Worm (Caenorhabditis elegans) whole organism, young adult: ENCODE measurements around the gene T28A8.5.

Source experiments
- B0261.1 ChIP-seq: sonication (generic microtip); optimal IDR thresholded peaks from 2 replicates; lab custom pipeline; 2016; ENCODE audit warnings: mild to moderate bottlenecking, missing genetic modification characterization, moderate library complexity, missing compliant biosample characterization
- C06A6.2 ChIP-seq: fragments of 200-800 bp; sonication (Bioruptor generic); conservative IDR thresholded peaks from 2 replicates; pipeline ENCODE4 v1.3.6; 2022; ENCODE audit warnings: missing genetic modification characterization, missing compliant biosample characterization
- D2030.7 ChIP-seq: fragments of 200-800 bp; sonication (Bioruptor generic); IDR thresholded peaks from 2 replicates; pipeline ENCODE4 v1.3.6; 2022; ENCODE audit warnings: missing genetic modification reagents, missing genetic modification characterization, missing compliant biosample characterization
- F10E7.11 ChIP-seq: sonication (generic microtip); optimal IDR thresholded peaks from 2 replicates; lab custom pipeline; 2017; ENCODE audit warnings: mild to moderate bottlenecking, missing genetic modification characterization, moderate library complexity, missing compliant biosample characterization
- F22D6.2 ChIP-seq: sonication (generic microtip); optimal IDR thresholded peaks from 2 replicates; lab custom pipeline; 2016; ENCODE audit warnings: mild to moderate bottlenecking, missing genetic modification characterization, missing compliant biosample characterization
- F23B12.7 ChIP-seq: sonication (generic microtip); optimal IDR thresholded peaks from 2 replicates; lab custom pipeline; 2017; ENCODE audit warnings: missing genetic modification characterization, mild to moderate bottlenecking, missing compliant biosample characterization, antibody characterized with exemption, moderate library complexity; ENCODE audit not compliant: insufficient read depth
- F52B5.7 ChIP-seq: sonication (generic microtip); optimal IDR thresholded peaks from 2 replicates; lab custom pipeline; 2016; ENCODE audit warnings: mild to moderate bottlenecking, missing genetic modification characterization, missing compliant biosample characterization
- F57A8.1 ChIP-seq: fragments of 200-800 bp; sonication (Bioruptor generic); optimal IDR thresholded peaks from 2 replicates; lab custom pipeline; 2018; ENCODE audit warnings: mild to moderate bottlenecking, missing genetic modification characterization, moderate library complexity, missing compliant biosample characterization
- F57C9.4 ChIP-seq: sonication (generic microtip); optimal IDR thresholded peaks from 2 replicates; lab custom pipeline; 2017; ENCODE audit warnings: mild to moderate bottlenecking, missing genetic modification characterization, missing compliant biosample characterization
- K11D2.4 ChIP-seq: fragments of 200-800 bp; sonication (Bioruptor generic); IDR thresholded peaks from 2 replicates; pipeline ENCODE4 v1.3.6; 2022; ENCODE audit warnings: missing genetic modification reagents, missing genetic modification characterization, missing compliant biosample characterization
- K12H6.12 ChIP-seq: fragments of 200-800 bp; sonication (Bioruptor generic); optimal IDR thresholded peaks from 2 replicates; lab custom pipeline; 2018; ENCODE audit warnings: mild to moderate bottlenecking, missing genetic modification characterization, missing compliant biosample characterization
- T07F8.4 ChIP-seq: sonication (generic microtip); optimal IDR thresholded peaks from 2 replicates; lab custom pipeline; 2016; ENCODE audit warnings: mild to moderate bottlenecking, missing genetic modification characterization, moderate library complexity, missing compliant biosample characterization
- Y53G8AR.9 ChIP-seq: fragments of 200-800 bp; sonication (Bioruptor generic); conservative IDR thresholded peaks from 2 replicates; pipeline ENCODE4 v1.3.6; 2022; ENCODE audit warnings: missing genetic modification reagents, missing genetic modification characterization, missing compliant biosample characterization
- Y56A3A.18 ChIP-seq: fragments of 200-800 bp; sonication (Bioruptor generic); IDR thresholded peaks from 2 replicates; pipeline ENCODE4 v1.3.6; 2022; ENCODE audit warnings: missing genetic modification reagents, missing genetic modification characterization, missing compliant biosample characterization
- Y79H2A.3 ChIP-seq: fragments of 200-800 bp; sonication (Bioruptor generic); conservative IDR thresholded peaks from 2 replicates; pipeline ENCODE4 v1.3.6; 2022; ENCODE audit warnings: missing genetic modification reagents, missing genetic modification characterization, missing compliant biosample characterization
- ZK185.1 ChIP-seq: sonication (generic microtip); optimal IDR thresholded peaks from 2 replicates; lab custom pipeline; 2016; ENCODE audit warnings: mild to moderate bottlenecking, missing genetic modification characterization, missing compliant biosample characterization; ENCODE audit not compliant: poor library complexity, severe bottlenecking
- aptf-3 ChIP-seq: fragments of 200-800 bp; sonication (Bioruptor generic); IDR thresholded peaks from 2 replicates; pipeline ENCODE4 v1.3.6; 2022; ENCODE audit warnings: missing genetic modification characterization, missing compliant biosample characterization
- attf-3 ChIP-seq: fragments of 200-800 bp; sonication (Bioruptor generic); conservative IDR thresholded peaks from 2 replicates; pipeline ENCODE4 v1.3.6; 2022; ENCODE audit warnings: missing genetic modification reagents, missing genetic modification characterization, missing compliant biosample characterization
- cebp-1 ChIP-seq, 2 experiments: fragments of 200-800 bp in 1 of 2; sonication (Bioruptor generic) in 1 of 2; sonication (generic microtip) in 1 of 2; IDR thresholded peaks in 1 of 2; optimal IDR thresholded peaks in 1 of 2; 2 replicates each; pipeline versions ENCODE4 v1.3.6 to Lab custom; 2017 to 2022; ENCODE audit warnings: missing compliant biosample characterization in 2 of 2, missing genetic modification characterization in 2 of 2, mild to moderate bottlenecking in 1 of 2, missing genetic modification reagents in 1 of 2, moderate library complexity in 1 of 2
- ceh-27 ChIP-seq: fragments of 200-800 bp; sonication (Bioruptor generic); optimal IDR thresholded peaks from 2 replicates; lab custom pipeline; 2018; ENCODE audit warnings: mild to moderate bottlenecking, missing genetic modification characterization, moderate library complexity, missing compliant biosample characterization
- ceh-91 ChIP-seq: fragments of 200-800 bp; sonication (Bioruptor generic); IDR thresholded peaks from 2 replicates; pipeline ENCODE4 v1.3.6; 2022; ENCODE audit warnings: missing genetic modification reagents, missing genetic modification characterization, missing compliant biosample characterization
- egl-44 ChIP-seq: fragments of 200-800 bp; sonication (Bioruptor generic); IDR thresholded peaks from 2 replicates; pipeline ENCODE4 v1.3.6; 2022; ENCODE audit warnings: missing genetic modification reagents, missing genetic modification characterization, missing compliant biosample characterization
- egrh-3 ChIP-seq: fragments of 200-800 bp; sonication (Bioruptor generic); IDR thresholded peaks from 2 replicates; pipeline ENCODE4 v1.3.6; 2022; ENCODE audit warnings: missing genetic modification reagents, missing genetic modification characterization, missing compliant biosample characterization
- gei-17 ChIP-seq: fragments of 200-800 bp; sonication (Bioruptor generic); optimal IDR thresholded peaks from 2 replicates; lab custom pipeline; 2018; ENCODE audit warnings: mild to moderate bottlenecking, missing genetic modification characterization, missing compliant biosample characterization
- hlh-12 ChIP-seq: sonication (generic microtip); optimal IDR thresholded peaks from 2 replicates; lab custom pipeline; 2016; ENCODE audit warnings: missing genetic modification characterization, missing compliant biosample characterization
- lin-40 ChIP-seq: sonication (generic microtip); optimal IDR thresholded peaks from 2 replicates; lab custom pipeline; 2016; ENCODE audit warnings: missing genetic modification characterization, mild to moderate bottlenecking, missing compliant biosample characterization, missing genotype, missing genetic modification reagents
- lin-54 ChIP-seq: fragments of 200-800 bp; sonication (Bioruptor generic); optimal IDR thresholded peaks from 2 replicates; lab custom pipeline; 2018; ENCODE audit warnings: mild to moderate bottlenecking, missing genetic modification characterization, missing compliant biosample characterization
- madf-10 ChIP-seq: sonication (generic microtip); optimal IDR thresholded peaks from 2 replicates; lab custom pipeline; 2016; ENCODE audit warnings: mild to moderate bottlenecking, missing genetic modification characterization, missing compliant biosample characterization
- madf-3 ChIP-seq: fragments of 200-800 bp; sonication (Bioruptor generic); IDR thresholded peaks from 2 replicates; pipeline ENCODE4 v1.3.6; 2022; ENCODE audit warnings: missing genetic modification reagents, missing genetic modification characterization, missing compliant biosample characterization
- mes-4 ChIP-seq: sonication (generic microtip); optimal IDR thresholded peaks from 2 replicates; lab custom pipeline; 2016; ENCODE audit warnings: missing genotype, missing genetic modification characterization, missing compliant biosample characterization
- mxl-1 ChIP-seq: sonication (generic microtip); optimal IDR thresholded peaks from 2 replicates; lab custom pipeline; 2016; ENCODE audit warnings: missing genetic modification characterization, missing compliant biosample characterization
- nhr-120 ChIP-seq: fragments of 200-800 bp; sonication (Bioruptor generic); IDR thresholded peaks from 2 replicates; pipeline ENCODE4 v1.3.6; 2022; ENCODE audit warnings: missing genetic modification characterization, missing compliant biosample characterization
- nhr-179 ChIP-seq: sonication (generic microtip); optimal IDR thresholded peaks from 2 replicates; lab custom pipeline; 2016; ENCODE audit warnings: mild to moderate bottlenecking, missing genetic modification characterization, missing compliant biosample characterization
- nhr-27 ChIP-seq: fragments of 200-800 bp; sonication (Bioruptor generic); optimal IDR thresholded peaks from 2 replicates; lab custom pipeline; 2018; ENCODE audit warnings: mild to moderate bottlenecking, missing genetic modification characterization, moderate library complexity, missing compliant biosample characterization
- nhr-80 ChIP-seq: sonication (generic microtip); optimal IDR thresholded peaks from 2 replicates; lab custom pipeline; 2016; ENCODE audit warnings: missing genetic modification characterization, missing compliant biosample characterization
- pha-4 ChIP-seq: fragments of 150-350 bp; sonication (generic microtip); optimal IDR thresholded peaks from 2 replicates; lab custom pipeline; 2014; ENCODE audit warnings: missing biosample characterization, missing genetic modification reagents, missing genetic modification characterization
- snpc-1.1 ChIP-seq: sonication (generic microtip); optimal IDR thresholded peaks from 2 replicates; lab custom pipeline; 2017; ENCODE audit warnings: missing genetic modification characterization, mild to moderate bottlenecking, missing compliant biosample characterization, antibody characterized with exemption, moderate library complexity, missing genotype, missing genetic modification reagents; ENCODE audit not compliant: insufficient read depth
- snpc-1.3 ChIP-seq: sonication (generic microtip); optimal IDR thresholded peaks from 2 replicates; lab custom pipeline; 2017; ENCODE audit warnings: missing genetic modification characterization, mild to moderate bottlenecking, missing compliant biosample characterization, antibody characterized with exemption, moderate library complexity, missing genotype, missing genetic modification reagents; ENCODE audit not compliant: insufficient read depth
- snpc-3.4 ChIP-seq: sonication (generic microtip); optimal IDR thresholded peaks from 2 replicates; lab custom pipeline; 2017; ENCODE audit warnings: missing genetic modification characterization, mild to moderate bottlenecking, missing compliant biosample characterization, antibody characterized with exemption, moderate library complexity, missing genotype, missing genetic modification reagents
- unc-62 ChIP-seq: fragments of 150-350 bp; optimal IDR thresholded peaks from 2 replicates; lab custom pipeline; 2014; ENCODE audit warnings: missing biosample characterization, missing genetic modification reagents, missing genetic modification characterization
- xnd-1 ChIP-seq: sonication (generic microtip); optimal IDR thresholded peaks from 2 replicates; lab custom pipeline; 2016; ENCODE audit warnings: missing genotype, missing genetic modification reagents, missing genetic modification characterization, missing compliant biosample characterization
- zfh-2 ChIP-seq: fragments of 200-800 bp; sonication (Bioruptor generic); conservative IDR thresholded peaks from 2 replicates; pipeline ENCODE4 v1.3.6; 2022; ENCODE audit warnings: missing genetic modification reagents, missing genetic modification characterization, missing compliant biosample characterization
- zim-3 ChIP-seq: sonication (generic microtip); optimal IDR thresholded peaks from 2 replicates; lab custom pipeline; 2017; ENCODE audit warnings: mild to moderate bottlenecking, missing genetic modification characterization, moderate library complexity, missing compliant biosample characterization
- ztf-18 ChIP-seq: sonication (generic microtip); optimal IDR thresholded peaks from 2 replicates; lab custom pipeline; 2016; ENCODE audit warnings: missing genotype, mild to moderate bottlenecking, missing genetic modification characterization, missing compliant biosample characterization
- ztf-26 ChIP-seq: sonication (generic microtip); optimal IDR thresholded peaks from 2 replicates; lab custom pipeline; 2017; ENCODE audit warnings: missing genetic modification characterization, missing compliant biosample characterization
- ztf-28 ChIP-seq: fragments of 200-800 bp; sonication (Bioruptor generic); IDR thresholded peaks from 2 replicates; pipeline ENCODE4 v1.3.6; 2022; ENCODE audit warnings: missing genetic modification reagents, missing genetic modification characterization, missing compliant biosample characterization

Gene T28A8.5

DNA sequence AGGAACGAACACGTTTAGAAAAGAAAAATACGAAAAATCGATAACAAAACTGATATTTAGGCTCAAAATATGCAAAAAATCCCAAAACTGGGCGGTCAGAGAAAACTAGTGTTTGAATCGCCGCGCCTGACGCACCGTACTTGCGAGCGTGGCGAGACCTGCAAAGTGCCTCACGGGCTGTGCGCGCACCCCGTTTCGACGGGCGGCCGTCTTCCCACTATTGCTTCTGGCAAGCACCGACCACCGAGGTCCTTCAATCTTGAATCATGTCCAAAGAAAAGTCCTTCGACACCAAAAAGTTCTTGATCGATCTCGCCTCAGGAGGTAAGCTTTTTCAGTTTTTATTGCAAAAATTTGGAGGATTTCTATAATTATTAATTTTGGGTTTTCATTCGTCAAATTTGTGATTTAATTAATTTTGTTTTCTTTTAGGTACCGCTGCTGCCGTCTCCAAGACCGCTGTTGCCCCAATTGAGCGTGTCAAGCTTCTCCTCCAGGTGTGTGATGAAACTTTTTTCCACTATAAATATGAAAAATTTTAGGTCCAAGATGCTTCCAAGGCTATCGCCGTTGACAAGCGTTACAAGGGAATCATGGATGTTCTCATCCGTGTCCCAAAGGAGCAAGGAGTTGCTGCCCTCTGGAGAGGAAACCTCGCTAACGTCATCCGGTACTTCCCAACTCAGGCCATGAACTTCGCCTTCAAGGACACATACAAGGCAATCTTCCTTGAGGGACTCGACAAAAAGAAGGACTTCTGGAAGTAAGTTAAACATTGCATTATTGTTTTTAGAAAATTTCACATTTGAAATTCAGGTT, 38.3 kb upstream of the T28A8.5 start, which contains the start of gene ant-1.1 (continued):
- TF ChIP-seq F57C9.4 (tag; lab: Kevin White, UChicago) (no peak), zfh-2 (GFP tag; lab: Robert Waterston, UW) (peak; percentile 96), gei-17 (peak; percentile 45), C06A6.2 (peak; percentile 81), K11D2.4 (GFP tag; lab: Robert Waterston, UW) (peak; percentile 83), lin-54 (GFP tag; lab: Kevin White, UChicago) (peak; percentile 99), ztf-26 (tag; lab: Kevin White, UChicago) (peak; percentile 85), unc-62 (GFP tag; lab: Kevin White, UChicago) (no peak), snpc-3.4 (peak; percentile 77), attf-3 (GFP tag; lab: Robert Waterston, UW) (peak; percentile 53; the same call in 1 of the 2 replicates), hlh-12 (no peak), egl-44 (no peak), ceh-27 (GFP tag; lab: Kevin White, UChicago) (peak; percentile 89), K12H6.12 (tag; lab: Kevin White, UChicago) (peak; percentile 85), ztf-28 (GFP tag; lab: Robert Waterston, UW) (peak; percentile 73; the same call in 1 of the 2 replicates), snpc-1.1 (tag; lab: Kevin White, UChicago) (no peak), B0261.1 (tag; lab: Kevin White, UChicago) (peak; percentile 4), Y79H2A.3 (no peak), lin-40 (tag; lab: Kevin White, UChicago) (peak; percentile 91), mes-4 (no peak), xnd-1 (peak; percentile 45), ztf-18 (tag; lab: Kevin White, UChicago) (peak; percentile 87), ceh-91 (GFP tag; lab: Robert Waterston, UW) (peak; percentile 78), D2030.7 (GFP tag; lab: Robert Waterston, UW) (peak; percentile 88), pha-4 (tag; lab: Kevin White, UChicago) (no peak), aptf-3 (GFP tag; lab: Robert Waterston, UW) (peak; percentile 61; the same call in 1 of the 2 replicates), F22D6.2 (tag; lab: Kevin White, UChicago) (peak; percentile 1), madf-10 (tag; lab: Kevin White, UChicago) (peak; percentile 74), madf-3 (GFP tag; lab: Robert Waterston, UW) (peak; percentile 91), cebp-1 (GFP tag; IDR thresholded peaks at IDR 0.05; lab: Robert Waterston, UW) (peak; percentile 69), cebp-1 (tag; optimal IDR thresholded peaks at IDR 0.05; lab: Kevin White, UChicago) (peak; percentile 84), F10E7.11 (tag; lab: Kevin White, UChicago) (no peak), nhr-27 (tag; lab: Kevin White, UChicago) (no peak), Y53G8AR.9 (GFP tag; lab: Robert Waterston, UW) (peak; percentile 95), F52B5.7 (no peak), mxl-1 (tag; lab: Kevin White, UChicago) (no peak), zim-3 (no peak), F57A8.1 (GFP tag; lab: Kevin White, UChicago) (no peak), egrh-3 (peak; percentile 88), Y56A3A.18 (GFP tag; lab: Robert Waterston, UW) (peak; percentile 70), F23B12.7 (tag; lab: Kevin White, UChicago) (peak; percentile 68), nhr-120 (GFP tag; lab: Robert Waterston, UW) (no peak), ZK185.1 (peak; percentile 85), nhr-179 (no peak), snpc-1.3 (peak; percentile 84), nhr-80 (tag; lab: Kevin White, UChicago) (peak; percentile 63), T07F8.4 (tag; lab: Kevin White, UChicago) (no peak)
